Worm (Caenorhabditis elegans) whole organism, L2 larva: Measurements from ENCODE around the gene Y54G2A.45.

Source experiments
- F13H6.1 ChIP-seq: sonication (generic microtip); optimal IDR thresholded peaks from 2 replicates; lab custom pipeline; 2016; ENCODE audit warnings: missing genetic modification characterization, missing compliant biosample characterization
- blmp-1 ChIP-seq: sonication (generic microtip); optimal IDR thresholded peaks from 2 replicates; lab custom pipeline; 2017; ENCODE audit warnings: missing genetic modification characterization, mild to moderate bottlenecking, missing compliant biosample characterization, antibody characterized with exemption, moderate library complexity; ENCODE audit not compliant: insufficient read depth
- elt-3 ChIP-seq: sonication (generic microtip); optimal IDR thresholded peaks from 2 replicates; lab custom pipeline; 2017; ENCODE audit warnings: missing biosample characterization, missing genetic modification characterization
- lin-13 ChIP-seq: fragments of 150-350 bp; optimal IDR thresholded peaks from 2 replicates; lab custom pipeline; 2014; ENCODE audit warnings: missing biosample characterization, missing genetic modification reagents, missing genetic modification characterization
- lsy-2 ChIP-seq, 2 experiments: fragments of 150-350 bp in 1 of 2; sonication (generic microtip) in 1 of 2; optimal IDR thresholded peaks; 2 replicates each; lab custom pipeline; 2014 to 2017; ENCODE audit warnings: missing biosample characterization in 2 of 2, missing genetic modification characterization in 2 of 2
- nhr-237 ChIP-seq: fragments of 150-350 bp; optimal IDR thresholded peaks from 2 replicates; lab custom pipeline; 2014; ENCODE audit warnings: missing biosample characterization, missing genetic modification characterization
- nhr-6 ChIP-seq: fragments of 150-350 bp; optimal IDR thresholded peaks from 2 replicates; lab custom pipeline; 2014; ENCODE audit warnings: missing biosample characterization, missing genetic modification characterization
- nhr-77 ChIP-seq: fragments of 150-350 bp; optimal IDR thresholded peaks from 2 replicates; lab custom pipeline; 2014; ENCODE audit warnings: missing biosample characterization, missing genetic modification characterization
- sma-3 ChIP-seq: sonication (generic microtip); optimal IDR thresholded peaks from 2 replicates; lab custom pipeline; 2016; ENCODE audit warnings: missing genetic modification reagents, missing genetic modification characterization, missing compliant biosample characterization
- snpc-4 ChIP-seq: fragments of 150-350 bp; optimal IDR thresholded peaks from 2 replicates; lab custom pipeline; 2014; ENCODE audit warnings: missing biosample characterization, missing genetic modification characterization
- unc-55 ChIP-seq: fragments of 150-350 bp; sonication (generic microtip); optimal IDR thresholded peaks from 3 replicates; lab custom pipeline; 2014; ENCODE audit warnings: missing biosample characterization, missing genetic modification reagents, missing genetic modification characterization
- unc-62 ChIP-seq: fragments of 150-350 bp; optimal IDR thresholded peaks from 2 replicates; lab custom pipeline; 2014; ENCODE audit warnings: missing biosample characterization, missing genetic modification reagents, missing genetic modification characterization
- ztf-4 ChIP-seq: fragments of 150-350 bp; optimal IDR thresholded peaks from 2 replicates; lab custom pipeline; 2014; ENCODE audit warnings: missing biosample characterization, missing genetic modification characterization

ce11 chrIV:2771692-2772091 is 34.0 kb upstream of the Y54G2A.45 start, which contains the start of gene Y54G2A.11:
- TF ChIP-seq nhr-237 (tag; lab: Kevin White, UChicago) (no peak), nhr-77 (tag; lab: Kevin White, UChicago) (no peak), sma-3 (GFP tag; lab: Kevin White, UChicago) (no peak), ztf-4 (tag; lab: Kevin White, UChicago) (no peak), F13H6.1 (no peak), elt-3 (no peak), unc-55 (GFP tag; lab: Kevin White, UChicago) (no peak), snpc-4 (tag; lab: Kevin White, UChicago) (no peak), lsy-2 (tag; optimal IDR thresholded peaks at IDR 0.05; lab: Kevin White, UChicago) (no peak), nhr-6 (tag; lab: Kevin White, UChicago) (no peak), unc-62 (GFP tag; lab: Kevin White, UChicago) (no peak), blmp-1 (tag; lab: Kevin White, UChicago) (no peak), lin-13 (GFP tag; lab: Kevin White, UChicago) (no peak)
